Worm (Caenorhabditis elegans): ENCODE data around the gene C28D4.10.
"Not testable (repeated sequence)": the region's sequence is repeated elsewhere in the genome, so short reads cannot be mapped to it uniquely, and the experiment has no call there.

C28D4.10 gene

ce11 chrIV:9738194-9738593, at the start of gene C28D4.10:
Gene C28D4.10, plus strand, starts transcription at chrIV:9738494.
- no peak for TF ChIP-seq mef-2 (tag; optimal IDR thresholded peaks at IDR 0.05)
- no peak for TF ChIP-seq efl-1 (optimal IDR thresholded peaks at IDR 0.05)
- TF ChIP-seq efl-1 (GFP tag; optimal IDR thresholded peaks at IDR 0.05 in 1 of 2) = no peak
- no peak for TF ChIP-seq fkh-10 (GFP tag; optimal IDR thresholded peaks at IDR 0.05)

- not testable (repeated sequence) for TF ChIP-seq dpl-1 (GFP tag; optimal IDR thresholded peaks at IDR 0.05); ceh-8 (GFP tag; optimal IDR thresholded peaks at IDR 0.05); ztf-11 (tag; optimal IDR thresholded peaks at IDR 0.05)
Observed at ce11 chrIV:9688715-9689114, 49.6 kb upstream of the C28D4.10 start, which contains the start of gene msp-76. Gene msp-76, plus strand, starts transcription at chrIV:9689015.

ce11 chrIV:9690644-9691043, 47.6 kb upstream of the C28D4.10 start, which contains the start of gene sdz-36:
Gene sdz-36, plus strand, starts transcription at chrIV:9690944.
- no peak for TF ChIP-seq elt-2 (tag; optimal IDR thresholded peaks at IDR 0.05)
- TF ChIP-seq lir-3 (tag; optimal IDR thresholded peaks at IDR 0.05; ENCODE audit: poor library complexity) = no peak
- TF ChIP-seq fos-1 (tag; optimal IDR thresholded peaks at IDR 0.05) = no peak
- no peak for TF ChIP-seq ceh-63 (GFP tag; optimal IDR thresholded peaks at IDR 0.05)
- no peak for TF ChIP-seq mef-2 (tag; optimal IDR thresholded peaks at IDR 0.05)
- TF ChIP-seq blmp-1 (tag; optimal IDR thresholded peaks at IDR 0.05) = no peak
- no peak for TF ChIP-seq sptf-1 (tag; optimal IDR thresholded peaks at IDR 0.05)
- no peak for TF ChIP-seq fkh-8 (tag; optimal IDR thresholded peaks at IDR 0.05)
- no peak for TF ChIP-seq lin-13 (GFP tag; optimal IDR thresholded peaks at IDR 0.05)

ce11 chrIV:9692874-9693273, 45.4 kb upstream of the C28D4.10 start, which contains the start of gene twk-9:
Gene twk-9, plus strand, starts transcription at chrIV:9693174.
- TF ChIP-seq jun-1 (tag; optimal IDR thresholded peaks at IDR 0.05) (no peak), elt-3 (tag; optimal IDR thresholded peaks at IDR 0.05) (no peak), skn-1 (tag; optimal IDR thresholded peaks at IDR 0.05) (no peak), ztf-4 (tag; optimal IDR thresholded peaks at IDR 0.05) (no peak), C04F5.9 (tag; optimal IDR thresholded peaks at IDR 0.05) (no peak), alr-1 (tag; optimal IDR thresholded peaks at IDR 0.05; ENCODE audit: borderline replicate concordance) (no peak), mef-2 (tag; optimal IDR thresholded peaks at IDR 0.05) (no peak), ceh-90 (tag; optimal IDR thresholded peaks at IDR 0.05) (no peak), efl-3 (GFP tag; optimal IDR thresholded peaks at IDR 0.05) (no peak), unc-62 (GFP tag; optimal IDR thresholded peaks at IDR 0.05) (no peak), rnt-1 (tag; optimal IDR thresholded peaks at IDR 0.05) (no peak), nhr-237 (tag; optimal IDR thresholded peaks at IDR 0.05) (no peak), snu-23 (GFP tag; optimal IDR thresholded peaks at IDR 0.05) (no peak)

- TF ChIP-seq egl-27 (tag; optimal IDR thresholded peaks at IDR 0.05) (no peak), ces-1 (GFP tag; optimal IDR thresholded peaks at IDR 0.05) (no peak), rnt-1 (tag; optimal IDR thresholded peaks at IDR 0.05) (no peak), nhr-11 (tag; optimal IDR thresholded peaks at IDR 0.05) (no peak), grh-1 (GFP tag; IDR thresholded peaks at IDR 0.05) (no peak), mep-1 (tag; optimal IDR thresholded peaks at IDR 0.05) (no peak), nhr-84 (tag; optimal IDR thresholded peaks at IDR 0.05) (no peak), sox-4 (tag; optimal IDR thresholded peaks at IDR 0.05) (no peak), pqm-1 (tag; optimal IDR thresholded peaks at IDR 0.05) (no peak), unc-98 (GFP tag; IDR thresholded peaks at IDR 0.05) (no peak), ama-1 (optimal IDR thresholded peaks at IDR 0.05) (no peak), F16B12.6 (tag; optimal IDR thresholded peaks at IDR 0.05) (no peak), aha-1 (tag; optimal IDR thresholded peaks at IDR 0.05) (no peak), xbp-1 (tag; optimal IDR thresholded peaks at IDR 0.05) (no peak), C16A3.4 (tag; optimal IDR thresholded peaks at IDR 0.05) (no peak)
Observed at ce11 chrIV:9696513-9696912, 41.8 kb upstream of the C28D4.10 start.
